Worm (Caenorhabditis elegans): ENCODE measurements around the gene srh-295.

ce11 chrV:15352376-15352775 is 22.0 kb downstream of the srh-295 start, which contains the start of gene srx-58:
- no peak for TF ChIP-seq ces-1 (GFP tag; optimal IDR thresholded peaks at IDR 0.05)
- TF ChIP-seq unc-120 (tag; optimal IDR thresholded peaks at IDR 0.05; ENCODE audit: poor library complexity, severe bottlenecking) = no peak
- TF ChIP-seq nhr-28 (tag; optimal IDR thresholded peaks at IDR 0.05) = no peak

All from whole organism, mixed stage, embryonic.